Worm (Caenorhabditis elegans) whole organism, mixed stage, embryonic: ENCODE measurements around the gene K05B2.4.

Experiments
- lin-13 ChIP-seq: fragments of 150-350 bp; optimal IDR thresholded peaks from 2 replicates; lab custom pipeline; 2014; ENCODE audit warnings: missing biosample characterization, missing genetic modification characterization
- pha-4 ChIP-seq: fragments of 150-350 bp; optimal IDR thresholded peaks from 2 replicates; lab custom pipeline; 2018; ENCODE audit warnings: missing biosample characterization, missing genetic modification reagents, missing genetic modification characterization
- unc-39 ChIP-seq: fragments of 150-350 bp; optimal IDR thresholded peaks from 2 replicates; lab custom pipeline; 2014; ENCODE audit warnings: missing biosample characterization, missing genetic modification characterization
- unc-62 ChIP-seq: fragments of 150-350 bp; optimal IDR thresholded peaks from 2 replicates; lab custom pipeline; 2014; ENCODE audit warnings: missing biosample characterization, missing genetic modification reagents, missing genetic modification characterization

DNA sequence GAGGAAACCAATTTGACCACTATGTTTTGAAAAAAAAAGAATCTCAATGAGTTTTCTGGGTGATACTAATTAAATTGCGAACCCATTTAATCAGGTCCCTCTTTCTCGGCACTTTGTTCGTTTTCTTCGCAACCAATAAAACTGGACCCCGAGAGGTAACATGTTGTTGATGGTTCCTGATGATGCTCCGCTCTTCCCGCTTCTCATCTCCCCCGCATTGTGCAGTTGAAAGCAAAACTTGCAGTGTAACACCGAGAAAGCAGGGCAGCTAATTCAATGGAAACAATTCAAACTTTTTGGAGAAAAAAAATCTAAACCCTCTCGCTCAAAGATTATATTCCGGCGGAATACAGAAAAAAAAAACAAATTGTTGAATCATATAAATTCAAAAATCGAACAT, 38.6 kb upstream of the K05B2.4 start:
- TF ChIP-seq unc-39 (tag; lab: Kevin White, UChicago) (no peak), pha-4 (tag; lab: Kevin White, UChicago) (no peak), lin-13 (tag; lab: Kevin White, UChicago) (no peak), unc-62 (no peak)
